Fruit fly (Drosophila melanogaster) whole organism, embryonic: ENCODE results near the gene CG43245.

ENCODE experiments used
- Atf-2 ChIP-seq: fragments of 200-800 bp; sonication (Bioruptor generic); optimal IDR thresholded peaks from 2 replicates; lab custom pipeline; 2016; ENCODE audit warnings: missing biosample characterization, missing genetic modification characterization
- Awh ChIP-seq: fragments of 200-800 bp; sonication (Bioruptor generic); IDR thresholded peaks from 2 replicates; pipeline ENCODE4, ENCODE4 v1.3.6; 2022; ENCODE audit warnings: missing biosample characterization, missing genetic modification characterization
- CG10959 ChIP-seq: fragments of 200-800 bp; sonication (Bioruptor generic); IDR thresholded peaks from 2 replicates; pipeline ENCODE4 v1.3.6; 2022; ENCODE audit warnings: missing biosample characterization, missing genetic modification characterization
- CG12071 ChIP-seq: fragments of 200-800 bp; sonication (Bioruptor generic); optimal IDR thresholded peaks from 3 replicates; lab custom pipeline; 2018; ENCODE audit warnings: missing biosample characterization, mild to moderate bottlenecking, missing genetic modification characterization
- CG1529 ChIP-seq: fragments of 200-800 bp; sonication (Bioruptor generic); optimal IDR thresholded peaks from 3 replicates; lab custom pipeline; 2018; ENCODE audit warnings: missing biosample characterization, missing genetic modification characterization
- CG1602 ChIP-seq: fragments of 200-800 bp; sonication (Bioruptor generic); optimal IDR thresholded peaks from 3 replicates; lab custom pipeline; 2016; ENCODE audit warnings: missing biosample characterization, missing genetic modification characterization
- CG1603 ChIP-seq: fragments of 200-800 bp; sonication (Bioruptor generic); optimal IDR thresholded peaks from 2 replicates; lab custom pipeline; 2019; ENCODE audit warnings: missing biosample characterization, mild to moderate bottlenecking, missing genetic modification characterization, moderate library complexity
- CG17359 ChIP-seq: fragments of 200-800 bp; sonication (Bioruptor generic); optimal IDR thresholded peaks from 3 replicates; lab custom pipeline; 2018; ENCODE audit warnings: missing biosample characterization, mild to moderate bottlenecking, missing genetic modification characterization, moderate library complexity
- CG17829 ChIP-seq: fragments of 200-800 bp; optimal IDR thresholded peaks from 2 replicates; lab custom pipeline; 2019; ENCODE audit warnings: missing biosample characterization, mild to moderate bottlenecking, missing genetic modification characterization, moderate library complexity
- CG18619 ChIP-seq: fragments of 200-800 bp; sonication (Bioruptor generic); optimal IDR thresholded peaks from 3 replicates; lab custom pipeline; 2017; ENCODE audit warnings: missing biosample characterization, mild to moderate bottlenecking, missing genetic modification characterization
- CG18764 ChIP-seq: fragments of 200-800 bp; sonication (Bioruptor generic); optimal IDR thresholded peaks from 3 replicates; lab custom pipeline; 2016; ENCODE audit warnings: missing biosample characterization, missing genetic modification characterization
- CG2889 ChIP-seq: fragments of 200-800 bp; sonication (Bioruptor generic); IDR thresholded peaks from 3 replicates; pipeline ENCODE4 v1.3.6; 2022; ENCODE audit warnings: missing biosample characterization, missing genetic modification characterization
- CG31224 ChIP-seq: fragments of 200-800 bp; sonication (Bioruptor generic); IDR thresholded peaks from 2 replicates; pipeline ENCODE4 v1.3.6; 2022; ENCODE audit warnings: missing biosample characterization, missing genetic modification characterization
- CG4730 ChIP-seq: fragments of 200-800 bp; sonication (Bioruptor generic); IDR thresholded peaks from 2 replicates; pipeline ENCODE4 v1.3.6; 2022; ENCODE audit warnings: missing biosample characterization, missing genetic modification characterization
- CG6765 ChIP-seq: fragments of 200-800 bp; sonication (Bioruptor generic); optimal IDR thresholded peaks from 3 replicates; lab custom pipeline; 2017; ENCODE audit warnings: missing biosample characterization, mild to moderate bottlenecking, missing genetic modification characterization
- CG7786 ChIP-seq: fragments of 200-800 bp; sonication (Bioruptor generic); optimal IDR thresholded peaks from 2 replicates; lab custom pipeline; 2016; ENCODE audit warnings: missing biosample characterization, missing genetic modification characterization
- CG7963 ChIP-seq: fragments of 200-800 bp; sonication (Bioruptor generic); IDR thresholded peaks from 3 replicates; pipeline ENCODE4 v1.3.6; 2022; ENCODE audit warnings: missing biosample characterization, missing genetic modification characterization; ENCODE audit not compliant: partially characterized antibody
- CG8089 ChIP-seq: fragments of 200-800 bp; sonication (Bioruptor generic); optimal IDR thresholded peaks from 3 replicates; lab custom pipeline; 2016; ENCODE audit warnings: missing biosample characterization, missing genetic modification characterization
- CG8478 ChIP-seq: fragments of >200 bp; optimal IDR thresholded peaks from 2 replicates; lab custom pipeline; 2018
- CG9437 ChIP-seq: fragments of 200-800 bp; sonication (Bioruptor generic); optimal IDR thresholded peaks from 2 replicates; lab custom pipeline; 2018; ENCODE audit warnings: missing biosample characterization, mild to moderate bottlenecking, missing genetic modification characterization
- CG9876 ChIP-seq: fragments of 200-800 bp; sonication (Bioruptor generic); optimal IDR thresholded peaks from 2 replicates; lab custom pipeline; 2016; ENCODE audit warnings: missing biosample characterization, missing genetic modification characterization
- CoRest ChIP-seq: fragments of 200-800 bp; sonication (Bioruptor generic); optimal IDR thresholded peaks from 3 replicates; lab custom pipeline; 2018; ENCODE audit warnings: missing biosample characterization, mild to moderate bottlenecking, missing genetic modification characterization, moderate library complexity
- Doc3 ChIP-seq: fragments of 200-800 bp; sonication (Bioruptor generic); IDR thresholded peaks from 3 replicates; pipeline ENCODE4 v1.3.6; 2022; ENCODE audit warnings: missing biosample characterization, missing genetic modification characterization; ENCODE audit not compliant: partially characterized antibody
- Gug ChIP-seq: fragments of 200-800 bp; sonication (Bioruptor generic); IDR thresholded peaks from 4 replicates; pipeline ENCODE4 v1.3.6; 2022; ENCODE audit warnings: missing biosample characterization, missing genetic modification characterization
- Hand ChIP-seq: fragments of 200-800 bp; sonication (Bioruptor generic); optimal IDR thresholded peaks from 2 replicates; lab custom pipeline; 2017; ENCODE audit warnings: mild to moderate bottlenecking, missing biosample characterization, missing genetic modification reagents, missing genetic modification characterization
- Hr3 ChIP-seq: fragments of 200-800 bp; sonication (Bioruptor generic); optimal IDR thresholded peaks from 3 replicates; lab custom pipeline; 2016; ENCODE audit warnings: missing biosample characterization, missing genetic modification characterization
- Hr39 ChIP-seq: fragments of >200 bp; optimal IDR thresholded peaks from 2 replicates; lab custom pipeline; 2017
- Jarid2 ChIP-seq: fragments of 200-800 bp; sonication (Bioruptor generic); optimal IDR thresholded peaks from 3 replicates; lab custom pipeline; 2017; ENCODE audit warnings: mild to moderate bottlenecking, missing biosample characterization, missing genetic modification reagents, missing genetic modification characterization
- Mes4 ChIP-seq: fragments of 200-800 bp; sonication (Bioruptor generic); optimal IDR thresholded peaks from 2 replicates; lab custom pipeline; 2016; ENCODE audit warnings: missing biosample characterization, missing genetic modification characterization
- Nf-YA ChIP-seq: fragments of 200-800 bp; sonication (Bioruptor generic); IDR thresholded peaks from 2 replicates; pipeline ENCODE4 v1.3.6; 2022; ENCODE audit warnings: missing biosample characterization, missing genetic modification characterization
- Nf-YC ChIP-seq: fragments of 200-800 bp; optimal IDR thresholded peaks from 3 replicates; lab custom pipeline; 2019; ENCODE audit warnings: missing biosample characterization, mild to moderate bottlenecking, missing genetic modification characterization, moderate library complexity
- Six4 ChIP-seq: fragments of 200-800 bp; sonication (Bioruptor generic); optimal IDR thresholded peaks from 2 replicates; lab custom pipeline; 2016; ENCODE audit warnings: missing biosample characterization, missing genetic modification characterization
- Stat92E ChIP-seq, 3 experiments: fragments of >200 bp in 2 of 3; fragments of 200-800 bp in 1 of 3; sonication (Bioruptor generic) in 1 of 3; optimal IDR thresholded peaks; 2 replicates each; lab custom pipeline; 2017 to 2019; ENCODE audit warnings: missing biosample characterization in 3 of 3, missing genetic modification characterization in 3 of 3, mild to moderate bottlenecking in 1 of 3, moderate library complexity in 1 of 3
- Trl ChIP-seq, 3 experiments: fragments of >200 bp in 2 of 3; fragments of 200-800 bp in 1 of 3; sonication (Bioruptor generic) in 1 of 3; optimal IDR thresholded peaks; 2 replicates in 1 of 3; 3 replicates in 2 of 3; lab custom pipeline; 2016 to 2017; ENCODE audit warnings: missing biosample characterization in 1 of 3, missing genetic modification characterization in 1 of 3
- Vsx1 ChIP-seq: fragments of 200-800 bp; sonication (Bioruptor generic); optimal IDR thresholded peaks from 2 replicates; lab custom pipeline; 2017; ENCODE audit warnings: missing biosample characterization, mild to moderate bottlenecking, missing genetic modification characterization, missing genetic modification reagents
- abd-A ChIP-seq: fragments of 200-800 bp; sonication (Bioruptor generic); optimal IDR thresholded peaks from 3 replicates; lab custom pipeline; 2019; ENCODE audit warnings: missing biosample characterization, mild to moderate bottlenecking, missing genetic modification characterization, moderate library complexity
- aop ChIP-seq: fragments of 200-800 bp; sonication (Bioruptor generic); IDR thresholded peaks from 2 replicates; pipeline ENCODE4 v1.3.6; 2022; ENCODE audit warnings: missing biosample characterization, missing genetic modification characterization
- dan ChIP-seq: fragments of 200-800 bp; sonication (Bioruptor generic); IDR thresholded peaks from 2 replicates; pipeline ENCODE4 v1.3.6; 2022; ENCODE audit warnings: missing biosample characterization, missing genetic modification characterization
- dm ChIP-seq: fragments of 200-800 bp; sonication (Bioruptor generic); optimal IDR thresholded peaks from 3 replicates; lab custom pipeline; 2016; ENCODE audit warnings: missing biosample characterization, missing genetic modification characterization
- fu2 ChIP-seq: fragments of 200-800 bp; sonication (Bioruptor generic); optimal IDR thresholded peaks from 2 replicates; lab custom pipeline; 2016; ENCODE audit warnings: missing biosample characterization, missing genetic modification characterization
- klu ChIP-seq: fragments of 200-800 bp; sonication (Bioruptor generic); IDR thresholded peaks from 2 replicates; pipeline ENCODE4 v1.3.6; 2022; ENCODE audit warnings: missing biosample characterization, missing genetic modification characterization
- lab ChIP-seq: fragments of 200-800 bp; sonication (Bioruptor generic); optimal IDR thresholded peaks from 3 replicates; lab custom pipeline; 2017; ENCODE audit warnings: missing biosample characterization, missing genetic modification characterization, mild to moderate bottlenecking, moderate library complexity, missing genetic modification reagents
- sc ChIP-seq, 3 experiments: fragments of >200 bp in 2 of 3; fragments of 200-800 bp in 1 of 3; sonication (Bioruptor generic) in 1 of 3; optimal IDR thresholded peaks; 2 replicates in 2 of 3; 3 replicates in 1 of 3; lab custom pipeline; 2017; ENCODE audit warnings: mild to moderate bottlenecking in 1 of 3, missing biosample characterization in 1 of 3, missing genetic modification characterization in 1 of 3, missing genetic modification reagents in 1 of 3
- slp2 ChIP-seq: fragments of 200-800 bp; sonication (Bioruptor generic); optimal IDR thresholded peaks from 2 replicates; lab custom pipeline; 2016; ENCODE audit warnings: missing biosample characterization, missing genetic modification characterization
- sqz ChIP-seq: fragments of 200-800 bp; sonication (Bioruptor generic); optimal IDR thresholded peaks from 3 replicates; lab custom pipeline; 2018; ENCODE audit warnings: missing biosample characterization, mild to moderate bottlenecking, missing genetic modification characterization
- ssp ChIP-seq: fragments of 200-800 bp; sonication (Bioruptor generic); IDR thresholded peaks from 2 replicates; pipeline ENCODE4 v1.3.6; 2022; ENCODE audit warnings: missing biosample characterization, missing genetic modification characterization
- tap ChIP-seq: fragments of 200-800 bp; optimal IDR thresholded peaks from 3 replicates; lab custom pipeline; 2019; ENCODE audit warnings: missing biosample characterization, mild to moderate bottlenecking, missing genetic modification characterization, moderate library complexity
- unc-4 ChIP-seq: fragments of 200-800 bp; sonication (Bioruptor generic); IDR thresholded peaks from 2 replicates; pipeline ENCODE4 v1.3.6; 2022; ENCODE audit warnings: missing biosample characterization, missing genetic modification characterization; ENCODE audit not compliant: partially characterized antibody
- zen2 ChIP-seq: fragments of 200-800 bp; sonication (Bioruptor generic); IDR thresholded peaks from 3 replicates; pipeline ENCODE4 v1.3.6; 2022; ENCODE audit warnings: missing biosample characterization, missing genetic modification characterization; ENCODE audit not compliant: partially characterized antibody

The CG43245 gene

DNA sequence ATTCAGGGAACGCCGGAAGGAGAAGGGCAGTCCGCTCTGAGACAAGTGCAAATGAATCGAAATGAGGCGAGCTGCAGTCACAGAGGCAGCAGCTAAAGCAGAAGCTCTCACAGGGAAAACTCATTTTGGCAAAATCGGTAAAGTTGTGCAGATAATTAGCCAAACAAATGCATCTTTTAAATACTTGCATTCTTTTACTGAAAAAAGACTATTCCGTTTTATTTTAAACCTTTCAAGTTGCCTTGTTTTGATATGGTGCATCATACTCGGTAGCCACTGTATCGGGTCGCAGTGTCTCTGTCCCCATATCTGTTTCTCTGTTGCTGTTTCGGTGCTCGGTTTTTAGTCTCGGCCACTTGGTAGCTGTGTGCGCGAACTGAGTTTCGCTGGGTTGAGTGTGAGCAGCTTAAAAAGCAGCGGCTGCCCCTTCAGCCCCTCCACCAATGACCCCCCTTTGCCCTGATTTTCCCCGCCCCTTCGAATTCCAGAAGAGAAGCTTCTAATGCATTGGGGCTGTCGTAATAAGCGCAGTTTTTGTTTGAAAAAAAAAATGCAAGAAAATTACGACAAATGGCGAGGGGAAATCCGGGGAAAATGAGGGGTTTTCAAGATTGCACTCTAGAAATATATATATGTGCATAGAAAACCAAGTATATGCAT lies 4.8 kb downstream of the CG43245 start (continued):
- TF ChIP-seq Hand (GFP tag; lab: Kevin White, UChicago) (no peak), aop (peak; percentile 91), unc-4 (GFP tag; lab: Robert Waterston, UW) (no peak), abd-A (tag; lab: Kevin White, UChicago) (no peak), fu2 (GFP tag; lab: Kevin White, UChicago) (peak; percentile 51), CG9876 (GFP tag; lab: Kevin White, UChicago) (peak; percentile 71), Six4 (GFP tag; lab: Kevin White, UChicago) (peak; percentile 86), Jarid2 (GFP tag; lab: Kevin White, UChicago) (peak; percentile 42), CG8478 (lab: Kevin White, UChicago) (no peak), CG7786 (GFP tag; lab: Kevin White, UChicago) (peak; percentile 84), ssp (GFP tag; lab: Robert Waterston, UW) (peak; percentile 88), Mes4 (GFP tag; lab: Kevin White, UChicago) (peak; percentile 86), CG17829 (tag; lab: Kevin White, UChicago) (peak; percentile 84), CG1602 (GFP tag; lab: Kevin White, UChicago) (peak; percentile 84), Hr39 (lab: Kevin White, UChicago) (no peak), CG4730 (GFP tag; lab: Robert Waterston, UW) (peak; percentile 89), CG18764 (GFP tag; lab: Kevin White, UChicago) (peak; percentile 69), CG31224 (GFP tag; lab: Robert Waterston, UW) (peak; percentile 57), klu (peak; percentile 79), dm (GFP tag; lab: Kevin White, UChicago) (peak; percentile 56), CG18619 (GFP tag; lab: Kevin White, UChicago) (peak; percentile 73), Gug (peak; percentile 90), Atf-2 (peak; percentile 78), CG6765 (GFP tag; lab: Kevin White, UChicago) (no peak), Trl (optimal IDR thresholded peaks at IDR 0.05; lab: Kevin White, UChicago) (no peak), Trl (GFP tag; optimal IDR thresholded peaks at IDR 0.05; lab: Kevin White, UChicago) (peak; percentile 88), slp2 (GFP tag; lab: Kevin White, UChicago) (peak; percentile 84), CG2889 (GFP tag; lab: Robert Waterston, UW) (peak; percentile 52; the same call in 1 of the 3 replicates), Doc3 (GFP tag; lab: Robert Waterston, UW) (no peak), Nf-YA (GFP tag; lab: Robert Waterston, UW) (peak; percentile 85), CG17359 (peak; percentile 96), sqz (GFP tag; lab: Kevin White, UChicago) (peak; percentile 37), CG8089 (peak; percentile 84), CG7963 (GFP tag; lab: Robert Waterston, UW) (no peak), dan (peak; percentile 79), CG9437 (GFP tag; lab: Kevin White, UChicago) (peak; percentile 75), lab (GFP tag; lab: Kevin White, UChicago) (peak; percentile 86), sc (optimal IDR thresholded peaks at IDR 0.05; lab: Kevin White, UChicago) (no peak), sc (GFP tag; optimal IDR thresholded peaks at IDR 0.05; lab: Kevin White, UChicago) (peak; percentile 79), CG10959 (GFP tag; lab: Robert Waterston, UW) (peak; percentile 86), CoRest (tag; lab: Kevin White, UChicago) (peak; percentile 81), Stat92E (GFP tag; optimal IDR thresholded peaks at IDR 0.05; lab: Kevin White, UChicago) (no peak), Vsx1 (GFP tag; lab: Kevin White, UChicago) (peak; percentile 77), Nf-YC (tag; lab: Kevin White, UChicago) (no peak), zen2 (no peak), CG1603 (peak; percentile 97), CG1529 (GFP tag; lab: Kevin White, UChicago) (peak; percentile 88), Hr3 (GFP tag; lab: Kevin White, UChicago) (peak; percentile 83), CG12071 (GFP tag; lab: Kevin White, UChicago) (peak; percentile 89), tap (tag; lab: Kevin White, UChicago) (peak; percentile 88), Awh (GFP tag; lab: Robert Waterston, UW) (peak; percentile 96)
